Worm (Caenorhabditis elegans): ENCODE measurements around the gene ttr-10.

ce11 chrV:7598269-7598668 is 44.5 kb upstream of the ttr-10 start, which contains the start of gene C50E3.7:
- TF ChIP-seq pha-4 (tag; optimal IDR thresholded peaks at IDR 0.05) (no peak), unc-120 (tag; optimal IDR thresholded peaks at IDR 0.05; ENCODE audit: poor library complexity, severe bottlenecking) (no peak), nhr-12 (tag; optimal IDR thresholded peaks at IDR 0.05) (no peak), elt-1 (tag; optimal IDR thresholded peaks at IDR 0.05; ENCODE audit: borderline replicate concordance, insufficient read depth) (no peak), snpc-4 (tag; optimal IDR thresholded peaks at IDR 0.05) (no peak)
